Worm (Caenorhabditis elegans) whole organism, L3 larva: ENCODE data around the gene fbxa-76.

ENCODE experiments used
- ZK546.5 ChIP-seq: sonication (generic microtip); optimal IDR thresholded peaks from 2 replicates; lab custom pipeline; 2017; ENCODE audit warnings: missing biosample characterization, missing genetic modification characterization
- aly-2 ChIP-seq: fragments of 150-350 bp; optimal IDR thresholded peaks from 2 replicates; lab custom pipeline; 2014; ENCODE audit warnings: missing biosample characterization, missing genetic modification characterization
- ama-1 ChIP-seq: fragments of 150-350 bp; optimal IDR thresholded peaks from 2 replicates; lab custom pipeline; 2018
- ceh-16 ChIP-seq: sonication (generic microtip); optimal IDR thresholded peaks from 2 replicates; lab custom pipeline; 2017; ENCODE audit warnings: missing biosample characterization, missing genetic modification characterization
- ceh-82 ChIP-seq: fragments of 150-350 bp; optimal IDR thresholded peaks from 2 replicates; lab custom pipeline; 2014; ENCODE audit warnings: missing biosample characterization, missing genetic modification characterization
- egl-5 ChIP-seq: fragments of 150-350 bp; optimal IDR thresholded peaks from 2 replicates; lab custom pipeline; 2017; ENCODE audit warnings: missing biosample characterization, missing genetic modification reagents, missing genetic modification characterization, inconsistent platforms
- elt-2 ChIP-seq: sonication (generic microtip); optimal IDR thresholded peaks from 2 replicates; lab custom pipeline; 2016; ENCODE audit warnings: missing genetic modification reagents, mild to moderate bottlenecking, missing genetic modification characterization, missing compliant biosample characterization
- elt-3 ChIP-seq, 3 experiments: fragments of 150-350 bp in 1 of 3; sonication (generic microtip) in 2 of 3; optimal IDR thresholded peaks; 2 replicates in 2 of 3; 4 replicates in 1 of 3; lab custom pipeline; 2014 to 2017; ENCODE audit warnings: missing biosample characterization in 3 of 3, missing genetic modification characterization in 3 of 3
- eor-1 ChIP-seq, 2 experiments: fragments of 150-350 bp; optimal IDR thresholded peaks; 2 replicates each; lab custom pipeline; 2014 to 2018; ENCODE audit warnings: missing biosample characterization in 2 of 2, missing genetic modification characterization in 2 of 2
- fkh-2 ChIP-seq: fragments of 150-350 bp; optimal IDR thresholded peaks from 2 replicates; lab custom pipeline; 2014; ENCODE audit warnings: missing biosample characterization, missing genetic modification reagents, missing genetic modification characterization
- hmg-11 ChIP-seq: sonication (generic microtip); optimal IDR thresholded peaks from 2 replicates; lab custom pipeline; 2016; ENCODE audit warnings: missing genetic modification characterization, missing compliant biosample characterization
- jun-1 ChIP-seq: fragments of 150-350 bp; optimal IDR thresholded peaks from 2 replicates; lab custom pipeline; 2014; ENCODE audit warnings: missing biosample characterization, missing genetic modification reagents, missing genetic modification characterization
- lin-15B ChIP-seq: fragments of 150-350 bp; optimal IDR thresholded peaks from 2 replicates; lab custom pipeline; 2014; ENCODE audit warnings: missing biosample characterization, missing genetic modification characterization
- lin-39 ChIP-seq: fragments of 150-350 bp; optimal IDR thresholded peaks from 2 replicates; lab custom pipeline; 2018; ENCODE audit warnings: missing biosample characterization, missing genetic modification reagents, missing genetic modification characterization
- lsy-12 ChIP-seq: sonication (generic microtip); optimal IDR thresholded peaks from 2 replicates; lab custom pipeline; 2016; ENCODE audit warnings: mild to moderate bottlenecking, missing genetic modification characterization, missing compliant biosample characterization
- mdl-1 ChIP-seq: fragments of 150-350 bp; optimal IDR thresholded peaks from 2 replicates; lab custom pipeline; 2014; ENCODE audit warnings: missing biosample characterization, missing genetic modification characterization
- nfya-1 ChIP-seq: sonication (generic microtip); optimal IDR thresholded peaks from 2 replicates; lab custom pipeline; 2017; ENCODE audit warnings: missing genetic modification characterization, mild to moderate bottlenecking, missing compliant biosample characterization, antibody characterized with exemption, moderate library complexity; ENCODE audit not compliant: insufficient read depth
- nhr-11 ChIP-seq: fragments of 150-350 bp; optimal IDR thresholded peaks from 2 replicates; lab custom pipeline; 2014; ENCODE audit warnings: missing biosample characterization, missing genetic modification characterization
- nhr-12 ChIP-seq: fragments of 150-350 bp; optimal IDR thresholded peaks from 2 replicates; lab custom pipeline; 2014; ENCODE audit warnings: missing biosample characterization, missing genetic modification characterization
- nhr-237 ChIP-seq: fragments of 150-350 bp; optimal IDR thresholded peaks from 2 replicates; lab custom pipeline; 2014; ENCODE audit warnings: missing biosample characterization, missing genetic modification characterization
- nhr-77 ChIP-seq: fragments of 150-350 bp; optimal IDR thresholded peaks from 2 replicates; lab custom pipeline; 2014; ENCODE audit warnings: missing biosample characterization, missing genetic modification characterization
- pha-4 ChIP-seq: fragments of 150-350 bp; optimal IDR thresholded peaks from 2 replicates; lab custom pipeline; 2014; ENCODE audit warnings: missing biosample characterization, missing genetic modification reagents, missing genetic modification characterization
- pqm-1 ChIP-seq: fragments of 150-350 bp; optimal IDR thresholded peaks from 2 replicates; lab custom pipeline; 2017; ENCODE audit warnings: missing biosample characterization, missing genetic modification characterization, inconsistent platforms
- sea-2 ChIP-seq: fragments of 150-350 bp; sonication (generic microtip); optimal IDR thresholded peaks from 4 replicates; lab custom pipeline; 2014; ENCODE audit warnings: missing biosample characterization, missing genetic modification reagents, missing genetic modification characterization
- skn-1 ChIP-seq: fragments of 150-350 bp; optimal IDR thresholded peaks from 2 replicates; lab custom pipeline; 2014; ENCODE audit warnings: missing biosample characterization, missing genetic modification characterization
- snpc-4 ChIP-seq: fragments of 150-350 bp; optimal IDR thresholded peaks from 2 replicates; lab custom pipeline; 2014; ENCODE audit warnings: missing biosample characterization, missing genetic modification characterization
- tbx-2 ChIP-seq: sonication (generic microtip); optimal IDR thresholded peaks from 2 replicates; lab custom pipeline; 2016; ENCODE audit warnings: mild to moderate bottlenecking, missing genetic modification characterization, missing compliant biosample characterization
- unc-39 ChIP-seq: sonication (generic microtip); optimal IDR thresholded peaks from 4 replicates; lab custom pipeline; 2017; ENCODE audit warnings: missing biosample characterization, missing genetic modification characterization
- unc-62 ChIP-seq: fragments of 150-350 bp; sonication (generic microtip); optimal IDR thresholded peaks from 4 replicates; lab custom pipeline; 2014; ENCODE audit warnings: missing biosample characterization, missing genetic modification reagents, missing genetic modification characterization
- zag-1 ChIP-seq: fragments of 150-350 bp; optimal IDR thresholded peaks from 2 replicates; lab custom pipeline; 2014; ENCODE audit warnings: missing biosample characterization, missing genetic modification characterization
- ztf-11 ChIP-seq: fragments of 150-350 bp; optimal IDR thresholded peaks from 2 replicates; lab custom pipeline; 2014; ENCODE audit warnings: missing biosample characterization, missing genetic modification characterization

Gene fbxa-76

ce11 chrIII:1249111-1249583 is at the start of gene fbxa-76, which contains the start of gene fbxa-77:
TSS of gene fbxa-76 (minus strand) at chrIII:1249161.
TSS of gene fbxa-77 (plus strand) at chrIII:1249475.
- TF ChIP-seq ztf-11 (tag; lab: Kevin White, UChicago) = no peak
- peak; percentile 25 for TF ChIP-seq lin-15B (tag; lab: Kevin White, UChicago)
- peak; percentile 37 for TF ChIP-seq skn-1 (tag; lab: Kevin White, UChicago)
- TF ChIP-seq ZK546.5 (tag; lab: Kevin White, UChicago) = no peak
- TF ChIP-seq mdl-1 = no peak
- peak; percentile 62 for TF ChIP-seq hmg-11 (tag; lab: Kevin White, UChicago)
- TF ChIP-seq nhr-12 (tag; lab: Kevin White, UChicago) = no peak
- TF ChIP-seq lin-39 (tag; lab: Kevin White, UChicago) = peak; percentile 3
- peak; percentile 85 for TF ChIP-seq pha-4 (tag; lab: Kevin White, UChicago)
- peak; percentile 48 for TF ChIP-seq nfya-1
- peak; percentile 78 for TF ChIP-seq elt-2 (tag; lab: Kevin White, UChicago)
- TF ChIP-seq pqm-1 (tag; lab: Kevin White, UChicago) = peak; percentile 54

DNA sequence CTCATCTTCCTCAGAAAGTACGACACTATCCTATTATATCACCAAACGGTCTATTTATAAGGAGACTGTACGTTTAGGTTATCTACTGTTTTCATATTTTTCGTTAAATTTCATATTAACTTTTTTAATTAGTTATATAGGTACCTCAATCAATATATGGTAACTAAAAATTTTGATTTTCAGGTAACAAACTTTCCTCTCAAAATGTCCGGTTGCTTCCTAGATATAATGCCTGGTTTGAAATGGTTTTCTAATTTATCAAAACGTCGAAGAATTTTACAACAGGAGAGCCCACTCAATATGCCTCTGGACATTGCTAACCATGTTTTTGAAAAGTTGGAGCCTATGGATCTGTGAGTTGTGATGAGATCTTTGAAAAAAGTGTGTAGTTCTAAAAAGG is 48.6 kb upstream of the fbxa-76 start, which contains the start of gene fbxa-28:
fbxa-28 (plus strand) TSS at position 301 of the 400 bp plus-strand sequence.
- no peak for TF ChIP-seq eor-1 (tag; optimal IDR thresholded peaks at IDR 0.05; lab: Kevin White, UChicago)
- TF ChIP-seq ceh-82 = no peak
- TF ChIP-seq ceh-16 (tag; lab: Kevin White, UChicago) = no peak
- TF ChIP-seq nhr-11 (tag; lab: Kevin White, UChicago) = no peak
- TF ChIP-seq snpc-4 (tag; lab: Kevin White, UChicago) = no peak
- no peak for TF ChIP-seq nfya-1
- no peak for TF ChIP-seq fkh-2 (tag; lab: Kevin White, UChicago)
- TF ChIP-seq mdl-1 = no peak
- no peak for TF ChIP-seq unc-62 (GFP tag; lab: Kevin White, UChicago)
- no peak for TF ChIP-seq tbx-2
- TF ChIP-seq hmg-11 (tag; lab: Kevin White, UChicago) = no peak
- no peak for TF ChIP-seq unc-39
- TF ChIP-seq elt-2 (tag; lab: Kevin White, UChicago) = no peak
- TF ChIP-seq lin-39 (tag; lab: Kevin White, UChicago) = no peak
- TF ChIP-seq, all 47 proteins: peak for 0

DNA sequence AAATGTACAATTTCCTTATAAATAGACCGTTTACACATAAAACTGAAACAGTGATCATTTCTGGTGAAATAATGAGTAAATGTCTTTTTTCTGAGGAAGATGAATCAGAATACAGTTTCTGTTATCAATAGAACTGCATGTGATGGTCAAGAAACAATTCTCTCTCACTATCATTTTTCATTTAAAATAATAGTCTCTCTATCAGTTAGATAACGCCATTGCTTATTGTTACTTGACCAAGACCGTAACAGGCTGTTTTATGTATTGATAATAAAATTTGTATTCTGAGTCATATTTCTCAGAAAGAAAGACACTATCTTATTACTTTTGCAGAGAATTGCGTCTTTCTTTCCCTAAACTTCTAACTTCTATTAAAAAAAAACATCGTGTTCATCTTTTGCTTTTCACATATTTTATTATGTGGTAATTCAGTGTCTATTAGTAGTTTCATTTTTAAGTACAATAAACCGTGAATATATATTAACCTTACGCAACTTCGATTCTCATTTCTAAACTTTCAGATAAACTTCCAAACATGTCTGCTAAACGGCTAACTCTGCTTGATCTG is 46.3 kb upstream of the fbxa-76 start, which contains the start of gene fbxa-35:
fbxa-35 (plus strand) TSS at position 518 of the 568 bp plus-strand sequence.
- TF ChIP-seq pqm-1 (tag; lab: Kevin White, UChicago) = peak; percentile 86
- TF ChIP-seq zag-1 = no peak
- no peak for TF ChIP-seq snpc-4 (tag; lab: Kevin White, UChicago)
- TF ChIP-seq elt-2 (tag; lab: Kevin White, UChicago) = peak; percentile 63
- TF ChIP-seq nhr-77 = no peak

ce11 chrIII:1293135-1293534 is 44.2 kb upstream of the fbxa-76 start, which contains the start of gene fbxa-36:
TSS of gene fbxa-36 (minus strand) at chrIII:1293235.
- TF ChIP-seq mdl-1 (no peak), unc-62 (GFP tag; lab: Kevin White, UChicago) (no peak), tbx-2 (no peak), nhr-237 (tag; lab: Kevin White, UChicago) (no peak), ama-1 (lab: Kevin White, UChicago) (no peak), lin-39 (tag; lab: Kevin White, UChicago) (no peak), hmg-11 (tag; lab: Kevin White, UChicago) (no peak), eor-1 (tag; optimal IDR thresholded peaks at IDR 0.05; lab: Kevin White, UChicago) (no peak)
- TF ChIP-seq, all 47 proteins: peak for 0

- TF ChIP-seq nfya-1 = no peak
- TF ChIP-seq eor-1 (tag; optimal IDR thresholded peaks at IDR 0.05; lab: Kevin White, UChicago) = no peak
- TF ChIP-seq tbx-2 = no peak
- no peak for TF ChIP-seq fkh-2 (tag; lab: Kevin White, UChicago)
- peak; percentile 75 for TF ChIP-seq elt-2 (tag; lab: Kevin White, UChicago)
- no peak for TF ChIP-seq pha-4 (tag; lab: Kevin White, UChicago)
- TF ChIP-seq lsy-12 (tag; lab: Kevin White, UChicago) = no peak
- no peak for TF ChIP-seq egl-5 (tag; lab: Kevin White, UChicago)
- no peak for TF ChIP-seq lin-39 (tag; lab: Kevin White, UChicago)
- TF ChIP-seq aly-2 (tag; lab: Kevin White, UChicago) = no peak
- TF ChIP-seq skn-1 (tag; lab: Kevin White, UChicago) = no peak
- no peak for TF ChIP-seq sea-2
- peak; percentile 87 for TF ChIP-seq pqm-1 (tag; lab: Kevin White, UChicago)
- peak; percentile 31 for TF ChIP-seq jun-1 (tag; lab: Kevin White, UChicago)
- peak in 1 of 3 experiments; percentile 51 for TF ChIP-seq elt-3 (tag; optimal IDR thresholded peaks at IDR 0.05; lab: Kevin White, UChicago)
- TF ChIP-seq, all 47 proteins: peak for 4
Observed at ce11 chrIII:1289139-1289538, 40.2 kb upstream of the fbxa-76 start.
